Fruit fly (Drosophila melanogaster): Measurements from ENCODE around the gene Srlp.
A peak's percentile ranks its signal among the peaks of the same experiment; 100 is the strongest.

The Srlp gene

dm6 chr3R:12431030-12431489, 2.8 kb upstream of the Srlp start, which contains the start of gene Prosalpha2 (continued):
- TF ChIP-seq psq (GFP tag; optimal IDR thresholded peaks at IDR 0.05) = no peak

DNA sequence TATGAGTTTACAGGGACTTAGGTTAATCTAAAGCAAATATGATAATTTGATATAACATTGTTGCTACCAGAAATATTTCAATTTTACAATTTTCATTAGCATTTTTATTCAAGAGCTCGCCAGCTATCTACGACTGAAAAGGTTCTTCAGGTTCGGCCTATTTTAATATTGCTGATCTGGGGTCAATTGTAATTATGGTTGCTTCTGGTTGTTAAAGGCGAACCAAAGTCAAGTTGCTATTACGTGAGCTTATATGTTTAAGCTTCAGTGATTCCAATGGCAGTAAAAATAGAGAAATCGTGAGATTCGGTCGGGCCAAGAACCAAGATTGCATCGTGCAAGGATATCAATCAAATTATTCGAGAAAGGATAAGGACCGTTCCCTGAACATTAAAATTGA, 2.0 kb downstream of the Srlp start, which contains the start of gene Desat2:
Desat2 (plus strand) TSS at position 301 of the 400 bp plus-strand sequence.
- no peak for TF ChIP-seq stc (GFP tag; IDR thresholded peaks at IDR 0.05)
- TF ChIP-seq so (GFP tag; IDR thresholded peaks at IDR 0.05) = no peak
- no peak for TF ChIP-seq CHES-1-like (GFP tag; optimal IDR thresholded peaks at IDR 0.05)
- no peak for TF ChIP-seq ato (GFP tag; IDR thresholded peaks at IDR 0.05; ENCODE audit: partially characterized antibody)
- TF ChIP-seq CG9609 (GFP tag; optimal IDR thresholded peaks at IDR 0.05) = no peak
- TF ChIP-seq pfk (GFP tag; optimal IDR thresholded peaks at IDR 0.05) = no peak
- TF ChIP-seq fd102C (GFP tag; optimal IDR thresholded peaks at IDR 0.05) = no peak
- no peak for TF ChIP-seq bowl (GFP tag; IDR thresholded peaks at IDR 0.05)
- no peak for TF ChIP-seq CG17186 (GFP tag; optimal IDR thresholded peaks at IDR 0.05)
- no peak for TF ChIP-seq CG6175 (GFP tag; IDR thresholded peaks at IDR 0.05)
- TF ChIP-seq CG11093 (GFP tag; IDR thresholded peaks at IDR 0.05) = no peak
- no peak for TF ChIP-seq Drgx (GFP tag; IDR thresholded peaks at IDR 0.05)
- no peak for TF ChIP-seq org-1 (GFP tag; optimal IDR thresholded peaks at IDR 0.05)
- no peak for TF ChIP-seq CG7745 (tag; optimal IDR thresholded peaks at IDR 0.05)
- TF ChIP-seq NfI (GFP tag; optimal IDR thresholded peaks at IDR 0.05) = no peak
- no peak for TF ChIP-seq hbn (GFP tag; IDR thresholded peaks at IDR 0.05; ENCODE audit: partially characterized antibody)
- no peak for TF ChIP-seq CG1233 (GFP tag; optimal IDR thresholded peaks at IDR 0.05)
- no peak for TF ChIP-seq Hey (tag; optimal IDR thresholded peaks at IDR 0.05)
- no peak for TF ChIP-seq ewg (GFP tag; optimal IDR thresholded peaks at IDR 0.05)
- no peak for TF ChIP-seq grau (tag; optimal IDR thresholded peaks at IDR 0.05)

dm6 chr3R:12439039-12439400, 5.1 kb downstream of the Srlp start, which contains the start of the genes CG17207 and CG46427:
TSS of gene CG17207 (minus strand) at chr3R:12439139.
TSS of gene CG46427 (minus strand) at chr3R:12439139.
- TF ChIP-seq CG7372 (GFP tag; IDR thresholded peaks at IDR 0.05) (no peak), CG6175 (GFP tag; IDR thresholded peaks at IDR 0.05) (no peak)

dm6 chr3R:12439401-12440143, 5.7 kb downstream of the Srlp start, which contains the start of gene Desat1:
TSS of gene Desat1 (plus strand) at chr3R:12439600.
- peak in 1 of 2 experiments; percentile 41 for TF ChIP-seq Hr78 (GFP tag; optimal IDR thresholded peaks at IDR 0.05)
- peak; percentile 27 for TF ChIP-seq CG1603 (tag; optimal IDR thresholded peaks at IDR 0.05)
- peak; percentile 12 for TF ChIP-seq CG17186 (GFP tag; optimal IDR thresholded peaks at IDR 0.05)
- peak; percentile 55 for TF ChIP-seq Sry-β (GFP tag; optimal IDR thresholded peaks at IDR 0.05)
- peak; percentile 60 for TF ChIP-seq row (GFP tag; IDR thresholded peaks at IDR 0.05)
- TF ChIP-seq HmgZ (tag; optimal IDR thresholded peaks at IDR 0.05) = peak; percentile 36
- TF ChIP-seq CG11504 (tag; optimal IDR thresholded peaks at IDR 0.05) = no peak
- no peak for TF ChIP-seq CG3838 (GFP tag; optimal IDR thresholded peaks at IDR 0.05)
- TF ChIP-seq Max (GFP tag; optimal IDR thresholded peaks at IDR 0.05) = no peak
- TF ChIP-seq Xrp1 (GFP tag; IDR thresholded peaks at IDR 0.05) = no peak
- no peak for TF ChIP-seq CG31365 (tag; optimal IDR thresholded peaks at IDR 0.05)
- peak; percentile 79 for TF ChIP-seq zen (tag; optimal IDR thresholded peaks at IDR 0.05)
- TF ChIP-seq trem (tag; optimal IDR thresholded peaks at IDR 0.05) = peak; percentile 79
- TF ChIP-seq Stat92E (GFP tag; optimal IDR thresholded peaks at IDR 0.05) = peak in 1 of 3 experiments; percentile 41
- peak; percentile 41 for TF ChIP-seq Abd-B (GFP tag; optimal IDR thresholded peaks at IDR 0.05)
- TF ChIP-seq CG2129 (GFP tag; IDR thresholded peaks at IDR 0.05; ENCODE audit: partially characterized antibody) = peak; percentile 72
- peak; percentile 20; the same call in 1 of the 2 replicates for TF ChIP-seq CG9932 (GFP tag; IDR thresholded peaks at IDR 0.05)
- no peak for TF ChIP-seq pan (optimal IDR thresholded peaks at IDR 0.05)
- TF ChIP-seq pan (GFP tag; optimal IDR thresholded peaks at IDR 0.05 in 1 of 2, IDR thresholded peaks at IDR 0.05 in 1 of 2) = no peak
- TF ChIP-seq Bgb (GFP tag; IDR thresholded peaks at IDR 0.05; ENCODE audit: partially characterized antibody) = peak; percentile 90
- no peak for TF ChIP-seq Dip3 (GFP tag; optimal IDR thresholded peaks at IDR 0.05)
- TF ChIP-seq Pdp1 (GFP tag; optimal IDR thresholded peaks at IDR 0.05) = peak in 1 of 2 experiments; percentile 60
- peak; percentile 15 for TF ChIP-seq CG17829 (tag; optimal IDR thresholded peaks at IDR 0.05)
